Fruit fly (Drosophila melanogaster): ENCODE data around the gene CG43163.
A peak's percentile ranks its signal among the peaks of the same experiment; 100 is the strongest.

dm6 chr3L:8423156-8423555 is 83.8 kb downstream of the CG43163 start:
- TF ChIP-seq D1 (tag; optimal IDR thresholded peaks at IDR 0.05): peak; percentile 18
- TF ChIP-seq EcR (GFP tag; optimal IDR thresholded peaks at IDR 0.05): no peak
- no peak for TF ChIP-seq CG10348 (GFP tag; IDR thresholded peaks at IDR 0.05)
- TF ChIP-seq fd96Ca (GFP tag; IDR thresholded peaks at IDR 0.05): no peak
- TF ChIP-seq CG34367 (tag; optimal IDR thresholded peaks at IDR 0.05): no peak
- no peak for TF ChIP-seq gl (tag; optimal IDR thresholded peaks at IDR 0.05)
- peak; percentile 15 for TF ChIP-seq CG17806 (tag; optimal IDR thresholded peaks at IDR 0.05)
- peak; percentile 40 for TF ChIP-seq CG8159 (tag; optimal IDR thresholded peaks at IDR 0.05)
- TF ChIP-seq Pif1B (GFP tag; optimal IDR thresholded peaks at IDR 0.05): peak; percentile 20
- peak; percentile 21 for TF ChIP-seq CG15710 (tag; optimal IDR thresholded peaks at IDR 0.05)
- TF ChIP-seq CG13204 (GFP tag; optimal IDR thresholded peaks at IDR 0.05): no peak
- TF ChIP-seq CG4496 (GFP tag; IDR thresholded peaks at IDR 0.05): no peak
- no peak for TF ChIP-seq CG12605 (GFP tag; IDR thresholded peaks at IDR 0.05)

Data from whole organism, pupa.